Worm (Caenorhabditis elegans): ENCODE results near the gene Y39H10B.3.

The Y39H10B.3 gene

DNA sequence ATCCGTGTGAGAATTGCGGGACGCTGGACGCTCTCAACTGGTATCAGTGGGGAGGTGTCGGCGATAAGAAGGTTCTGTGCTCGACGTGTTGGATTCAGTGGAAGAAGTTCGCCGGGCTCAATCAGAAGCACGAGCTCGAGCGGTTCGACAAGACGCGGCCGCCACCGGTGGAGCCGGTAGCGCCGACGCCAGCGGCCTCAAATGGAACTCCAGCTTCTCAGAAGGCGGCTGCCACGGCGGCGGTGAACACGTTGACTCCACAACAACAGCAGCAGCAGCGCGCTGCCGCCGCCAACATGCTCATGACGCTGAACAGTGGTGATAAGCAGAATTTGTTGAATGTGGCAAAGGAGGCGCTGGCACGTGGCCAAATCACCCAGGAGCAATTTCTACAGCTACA is 36.3 kb downstream of the Y39H10B.3 start:
- TF ChIP-seq hlh-1 (tag; optimal IDR thresholded peaks at IDR 0.05) = no peak

DNA sequence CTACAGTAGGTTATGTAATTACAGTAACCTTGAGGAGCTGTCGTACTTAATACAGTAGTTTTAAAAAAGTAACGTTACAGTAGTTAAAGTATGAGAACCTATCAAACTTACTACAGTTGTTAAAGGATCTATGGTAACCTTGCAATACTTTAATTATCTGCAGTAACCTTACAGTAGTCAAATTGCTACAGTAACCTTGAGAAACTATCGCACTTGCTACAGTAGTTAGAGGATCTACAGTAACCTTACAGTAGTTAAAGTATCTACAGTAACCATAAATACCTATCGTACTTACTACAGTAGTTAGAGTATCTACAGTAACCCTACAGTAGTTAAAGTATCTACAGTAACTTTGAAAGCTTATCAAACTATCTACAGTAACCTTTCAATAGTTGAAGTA is 40.9 kb downstream of the Y39H10B.3 start:
- TF ChIP-seq hlh-1 (tag; optimal IDR thresholded peaks at IDR 0.05) = no peak
- no peak for TF ChIP-seq lin-13 (tag; optimal IDR thresholded peaks at IDR 0.05)
- no peak for TF ChIP-seq ces-1 (GFP tag; optimal IDR thresholded peaks at IDR 0.05)
- TF ChIP-seq snpc-4 (tag; optimal IDR thresholded peaks at IDR 0.05) = no peak

DNA sequence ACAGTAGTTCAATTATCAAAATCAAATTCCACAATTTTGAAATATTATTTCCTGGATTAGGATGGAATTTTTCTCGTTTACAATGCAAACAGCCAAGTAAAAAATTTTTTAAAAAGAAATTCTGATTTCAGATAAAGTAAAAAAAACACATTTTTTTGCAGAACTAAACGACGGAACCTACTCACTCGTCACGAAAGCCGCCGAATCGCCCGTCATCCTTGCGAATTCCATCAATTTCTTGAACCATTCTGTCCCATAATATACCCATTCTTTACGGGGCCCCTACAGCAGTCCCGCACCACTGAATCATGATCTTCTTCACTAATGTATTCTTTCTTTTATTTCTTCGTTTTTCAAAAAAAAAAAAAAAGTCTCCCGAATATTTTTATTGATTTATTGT is 41.6 kb downstream of the Y39H10B.3 start:
- TF ChIP-seq nhr-237 (tag; optimal IDR thresholded peaks at IDR 0.05) (no peak), elt-1 (tag; optimal IDR thresholded peaks at IDR 0.05; ENCODE audit: borderline replicate concordance, insufficient read depth) (no peak), bed-3 (GFP tag; optimal IDR thresholded peaks at IDR 0.05) (no peak), hlh-1 (tag; optimal IDR thresholded peaks at IDR 0.05) (no peak), pha-4 (tag; optimal IDR thresholded peaks at IDR 0.05) (no peak), nhr-2 (tag; optimal IDR thresholded peaks at IDR 0.05) (no peak), lin-32 (GFP tag; optimal IDR thresholded peaks at IDR 0.05) (no peak), ceh-39 (tag; optimal IDR thresholded peaks at IDR 0.05) (no peak), blmp-1 (tag; optimal IDR thresholded peaks at IDR 0.05) (no peak), drap-1 (GFP tag; optimal IDR thresholded peaks at IDR 0.05) (no peak)

DNA sequence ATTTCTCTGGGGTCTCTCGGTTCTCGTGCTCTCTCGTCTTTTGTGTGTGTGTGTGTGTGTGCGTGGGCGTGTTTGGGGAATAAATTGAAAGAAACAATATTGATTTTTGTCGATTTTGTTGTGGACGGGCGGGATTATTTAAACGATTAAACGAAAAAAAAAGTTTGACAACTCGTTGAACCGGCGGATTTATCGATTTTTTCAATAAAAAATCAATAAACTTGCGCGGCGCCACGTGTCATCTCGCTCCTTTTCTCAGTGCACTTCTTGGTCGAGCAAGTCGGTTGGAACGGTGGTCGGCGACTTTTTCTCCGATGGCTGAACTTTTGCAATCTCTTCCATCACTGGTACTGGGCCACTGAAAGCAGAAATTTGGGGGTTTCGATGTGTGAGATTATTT is 42.4 kb downstream of the Y39H10B.3 start:
- TF ChIP-seq nhr-12 (tag; optimal IDR thresholded peaks at IDR 0.05) (no peak), zip-8 (tag; optimal IDR thresholded peaks at IDR 0.05) (no peak), hlh-1 (tag; optimal IDR thresholded peaks at IDR 0.05) (no peak), nhr-2 (tag; optimal IDR thresholded peaks at IDR 0.05) (no peak), unc-39 (tag; optimal IDR thresholded peaks at IDR 0.05) (no peak), ztf-11 (tag; optimal IDR thresholded peaks at IDR 0.05) (no peak), snpc-4 (tag; optimal IDR thresholded peaks at IDR 0.05) (no peak), bed-3 (GFP tag; optimal IDR thresholded peaks at IDR 0.05) (no peak), flh-1 (GFP tag; optimal IDR thresholded peaks at IDR 0.05) (no peak), nhr-237 (tag; optimal IDR thresholded peaks at IDR 0.05) (no peak), lin-32 (GFP tag; optimal IDR thresholded peaks at IDR 0.05) (no peak), elt-3 (tag; optimal IDR thresholded peaks at IDR 0.05) (no peak), lsy-2 (tag; optimal IDR thresholded peaks at IDR 0.05) (no peak), unc-120 (tag; optimal IDR thresholded peaks at IDR 0.05; ENCODE audit: poor library complexity, severe bottlenecking) (no peak), ceh-83 (GFP tag; optimal IDR thresholded peaks at IDR 0.05) (no peak), M03D4.4 (tag; optimal IDR thresholded peaks at IDR 0.05) (no peak), sem-2 (GFP tag; optimal IDR thresholded peaks at IDR 0.05) (no peak)

DNA sequence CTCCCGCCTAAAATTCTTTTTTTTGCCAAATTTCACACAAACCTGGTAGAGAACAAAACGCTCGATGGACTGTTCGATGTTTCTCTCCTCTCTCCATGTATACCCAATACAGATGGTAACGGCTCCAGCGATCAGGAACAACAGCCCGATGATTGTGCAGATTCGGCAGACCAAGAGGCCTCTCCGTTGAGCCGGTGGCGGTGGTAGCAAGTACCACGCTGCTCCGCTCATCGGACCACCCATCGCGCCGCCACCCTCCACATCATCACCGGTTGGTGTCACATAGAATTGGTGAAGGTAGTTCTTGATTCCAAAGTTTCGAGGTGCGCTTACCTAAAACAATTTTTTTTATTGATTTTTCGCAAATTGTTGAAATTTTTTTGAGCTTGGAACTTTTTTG is 44.2 kb downstream of the Y39H10B.3 start:
- TF ChIP-seq flh-1 (GFP tag; optimal IDR thresholded peaks at IDR 0.05) = no peak
- no peak for TF ChIP-seq elt-3 (tag; optimal IDR thresholded peaks at IDR 0.05)
- no peak for TF ChIP-seq cnd-1 (tag; optimal IDR thresholded peaks at IDR 0.05)
- TF ChIP-seq M03D4.4 (tag; optimal IDR thresholded peaks at IDR 0.05) = no peak
- no peak for TF ChIP-seq nhr-237 (tag; optimal IDR thresholded peaks at IDR 0.05)
- no peak for TF ChIP-seq mls-2 (tag; optimal IDR thresholded peaks at IDR 0.05)
- TF ChIP-seq bed-3 (GFP tag; optimal IDR thresholded peaks at IDR 0.05) = no peak
- no peak for TF ChIP-seq lin-32 (GFP tag; optimal IDR thresholded peaks at IDR 0.05)
- no peak for TF ChIP-seq ces-1 (GFP tag; optimal IDR thresholded peaks at IDR 0.05)
- no peak for TF ChIP-seq tbx-8 (GFP tag; optimal IDR thresholded peaks at IDR 0.05)
- no peak for TF ChIP-seq ceh-83 (GFP tag; optimal IDR thresholded peaks at IDR 0.05)
- no peak for TF ChIP-seq ceh-43 (GFP tag; optimal IDR thresholded peaks at IDR 0.05)
- TF ChIP-seq unc-39 (tag; optimal IDR thresholded peaks at IDR 0.05) = no peak
- no peak for TF ChIP-seq nhr-12 (tag; optimal IDR thresholded peaks at IDR 0.05)
- no peak for TF ChIP-seq snpc-4 (tag; optimal IDR thresholded peaks at IDR 0.05)
- TF ChIP-seq hlh-1 (tag; optimal IDR thresholded peaks at IDR 0.05) = no peak
- no peak for TF ChIP-seq ceh-39 (tag; optimal IDR thresholded peaks at IDR 0.05)

DNA sequence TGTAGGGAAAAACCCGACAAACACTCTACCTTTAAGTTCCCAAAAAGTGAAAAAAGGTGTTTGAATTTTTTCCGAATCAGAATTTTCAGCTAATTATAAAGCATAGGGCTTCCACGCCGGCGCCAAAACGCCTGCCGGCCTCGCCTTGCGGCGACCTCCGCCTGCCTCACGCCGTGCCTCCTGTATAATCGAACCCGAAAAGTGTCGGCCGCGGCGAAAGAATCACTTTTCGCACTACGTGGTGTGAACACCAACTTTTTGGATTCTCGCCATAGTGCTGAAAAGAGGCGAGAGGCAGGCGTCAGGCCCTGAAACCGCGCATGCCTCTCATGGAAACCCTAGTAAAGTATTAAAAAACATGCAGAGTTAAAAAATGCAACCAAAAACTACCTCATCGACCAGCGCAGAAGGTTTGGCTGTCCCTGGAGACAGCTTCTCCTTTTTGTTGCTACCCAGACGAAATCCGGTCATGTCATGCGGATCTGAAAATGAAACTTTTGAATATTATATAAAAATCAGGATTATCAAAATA is 45.0 kb downstream of the Y39H10B.3 start, which contains the start of gene nrsn-1:
Gene nrsn-1 (minus strand): TSS at position 482 of the 532 bp plus-strand sequence.
- TF ChIP-seq ztf-11 (tag; optimal IDR thresholded peaks at IDR 0.05) = no peak
- TF ChIP-seq zip-8 (tag; optimal IDR thresholded peaks at IDR 0.05) = no peak
- no peak for TF ChIP-seq nhr-237 (tag; optimal IDR thresholded peaks at IDR 0.05)
- no peak for TF ChIP-seq pha-4 (tag; optimal IDR thresholded peaks at IDR 0.05)
- no peak for TF ChIP-seq nhr-12 (tag; optimal IDR thresholded peaks at IDR 0.05)
- no peak for TF ChIP-seq bed-3 (GFP tag; optimal IDR thresholded peaks at IDR 0.05)
- no peak for TF ChIP-seq lin-13 (tag; optimal IDR thresholded peaks at IDR 0.05)
